Fruit fly (Drosophila melanogaster) whole organism, prepupa: Measurements from ENCODE around the gene ex.

Experiments
- CG10631 ChIP-seq: fragments of 200-800 bp; sonication (Bioruptor generic); optimal IDR thresholded peaks from 2 replicates; lab custom pipeline; 2016; ENCODE audit warnings: missing biosample characterization, missing genetic modification characterization
- CG11762 ChIP-seq: fragments of 200-800 bp; sonication (Bioruptor generic); optimal IDR thresholded peaks from 3 replicates; lab custom pipeline; 2016; ENCODE audit warnings: missing biosample characterization, missing genetic modification characterization; ENCODE audit not compliant: insufficient read depth
- CG15336 ChIP-seq: fragments of 200-800 bp; sonication (Bioruptor generic); IDR thresholded peaks from 2 replicates; pipeline ENCODE4 v1.3.6; 2022; ENCODE audit warnings: missing biosample characterization, missing genetic modification characterization
- CG16779 ChIP-seq: fragments of 200-800 bp; sonication (Bioruptor generic); optimal IDR thresholded peaks from 3 replicates; lab custom pipeline; 2017; ENCODE audit warnings: missing biosample characterization, mild to moderate bottlenecking, missing genetic modification characterization
- CG3032 ChIP-seq: fragments of 200-800 bp; optimal IDR thresholded peaks from 2 replicates; lab custom pipeline; 2019; ENCODE audit warnings: missing biosample characterization, mild to moderate bottlenecking, missing genetic modification characterization, moderate library complexity
- CG31627 ChIP-seq: fragments of 200-800 bp; sonication (Bioruptor generic); optimal IDR thresholded peaks from 3 replicates; lab custom pipeline; 2016; ENCODE audit warnings: missing biosample characterization, missing genetic modification characterization
- CG32006 ChIP-seq: fragments of 200-800 bp; sonication (Bioruptor generic); optimal IDR thresholded peaks from 3 replicates; lab custom pipeline; 2017; ENCODE audit warnings: missing biosample characterization, mild to moderate bottlenecking, missing genetic modification characterization
- CG4318 ChIP-seq: fragments of 200-800 bp; sonication (Bioruptor generic); optimal IDR thresholded peaks from 3 replicates; lab custom pipeline; 2017; ENCODE audit warnings: missing biosample characterization, mild to moderate bottlenecking, missing genetic modification characterization
- CG6163 ChIP-seq: fragments of 200-800 bp; sonication (Bioruptor generic); IDR thresholded peaks from 3 replicates; pipeline ENCODE4 v1.3.6; 2022; ENCODE audit warnings: missing biosample characterization, missing genetic modification characterization
- CG6808 ChIP-seq: fragments of 200-800 bp; sonication (Bioruptor generic); optimal IDR thresholded peaks from 3 replicates; lab custom pipeline; 2017; ENCODE audit warnings: missing biosample characterization, missing genetic modification characterization, mild to moderate bottlenecking, moderate library complexity, missing genetic modification reagents
- CG6854 ChIP-seq: fragments of 200-800 bp; sonication (Bioruptor generic); optimal IDR thresholded peaks from 2 replicates; lab custom pipeline; 2017; ENCODE audit warnings: missing biosample characterization, mild to moderate bottlenecking, missing genetic modification characterization
- CG7368 ChIP-seq: fragments of 200-800 bp; sonication (Bioruptor generic); optimal IDR thresholded peaks from 3 replicates; lab custom pipeline; 2016; ENCODE audit warnings: missing biosample characterization, missing genetic modification characterization
- CG8119 ChIP-seq: fragments of 200-800 bp; sonication (Bioruptor generic); IDR thresholded peaks from 3 replicates; pipeline ENCODE4 v1.3.6; 2022; ENCODE audit warnings: missing biosample characterization, missing genetic modification characterization
- CG9139 ChIP-seq: fragments of 200-800 bp; sonication (Bioruptor generic); optimal IDR thresholded peaks from 3 replicates; lab custom pipeline; 2017; ENCODE audit warnings: missing biosample characterization, mild to moderate bottlenecking, missing genetic modification characterization
- Eip75B ChIP-seq: fragments of 200-800 bp; sonication (Bioruptor generic); optimal IDR thresholded peaks from 3 replicates; lab custom pipeline; 2016; ENCODE audit warnings: missing biosample characterization, missing genetic modification characterization
- Eip78C ChIP-seq: fragments of 200-800 bp; sonication (Bioruptor generic); peaks from one replicate; lab custom pipeline; 2016; ENCODE audit warnings: missing biosample characterization, missing genetic modification characterization
- Eip93F ChIP-seq: fragments of 200-800 bp; sonication (Bioruptor generic); optimal IDR thresholded peaks from 2 replicates; lab custom pipeline; 2016; ENCODE audit warnings: missing biosample characterization, mild to moderate bottlenecking, missing genetic modification characterization
- Ets21C ChIP-seq: fragments of 200-800 bp; sonication (Bioruptor generic); optimal IDR thresholded peaks from 3 replicates; lab custom pipeline; 2016; ENCODE audit warnings: missing biosample characterization, missing genetic modification characterization
- Ets96B ChIP-seq: fragments of 200-800 bp; optimal IDR thresholded peaks from 2 replicates; lab custom pipeline; 2019; ENCODE audit warnings: missing biosample characterization, mild to moderate bottlenecking, missing genetic modification characterization, moderate library complexity
- Hr4 ChIP-seq: fragments of 200-800 bp; sonication (Bioruptor generic); optimal IDR thresholded peaks from 3 replicates; lab custom pipeline; 2016; ENCODE audit warnings: missing biosample characterization, missing genetic modification characterization
- Lpt ChIP-seq: fragments of 200-800 bp; sonication (Bioruptor generic); optimal IDR thresholded peaks from 3 replicates; lab custom pipeline; 2016; ENCODE audit warnings: missing biosample characterization, missing genetic modification characterization
- Met ChIP-seq: fragments of 200-800 bp; sonication (Bioruptor generic); optimal IDR thresholded peaks from 3 replicates; lab custom pipeline; 2016; ENCODE audit warnings: missing biosample characterization, missing genetic modification characterization
- OdsH ChIP-seq: fragments of 200-800 bp; sonication (Bioruptor generic); optimal IDR thresholded peaks from 3 replicates; lab custom pipeline; 2016; ENCODE audit warnings: missing biosample characterization, missing genetic modification characterization
- Smox ChIP-seq: fragments of 200-800 bp; sonication (Bioruptor generic); optimal IDR thresholded peaks from 3 replicates; lab custom pipeline; 2016; ENCODE audit warnings: missing biosample characterization, missing genetic modification characterization
- Sox102F ChIP-seq: fragments of 200-800 bp; sonication (Bioruptor generic); optimal IDR thresholded peaks from 2 replicates; lab custom pipeline; 2016; ENCODE audit warnings: missing biosample characterization, mild to moderate bottlenecking, missing genetic modification characterization
- Sox14 ChIP-seq: fragments of 200-800 bp; sonication (Bioruptor generic); optimal IDR thresholded peaks from 3 replicates; lab custom pipeline; 2016; ENCODE audit warnings: missing biosample characterization, missing genetic modification characterization
- Sox15 ChIP-seq: fragments of 200-800 bp; sonication (Bioruptor generic); optimal IDR thresholded peaks from 3 replicates; lab custom pipeline; 2016; ENCODE audit warnings: missing biosample characterization, missing genetic modification characterization
- acj6 ChIP-seq: fragments of 200-800 bp; sonication (Bioruptor generic); optimal IDR thresholded peaks from 3 replicates; lab custom pipeline; 2016; ENCODE audit warnings: missing biosample characterization, missing genetic modification characterization
- dsx ChIP-seq: fragments of 200-800 bp; optimal IDR thresholded peaks from 3 replicates; lab custom pipeline; 2019; ENCODE audit warnings: missing biosample characterization, mild to moderate bottlenecking, missing genetic modification characterization, moderate library complexity; ENCODE audit not compliant: poor library complexity, severe bottlenecking
- eg ChIP-seq: fragments of 200-800 bp; sonication (Bioruptor generic); IDR thresholded peaks from 3 replicates; pipeline ENCODE4 v1.3.6; 2022; ENCODE audit warnings: missing biosample characterization, missing genetic modification characterization
- esn ChIP-seq: fragments of 200-800 bp; sonication (Bioruptor generic); optimal IDR thresholded peaks from 2 replicates; lab custom pipeline; 2016; ENCODE audit warnings: missing biosample characterization, mild to moderate bottlenecking, missing genetic modification characterization, moderate library complexity
- fkh ChIP-seq: fragments of 200-800 bp; sonication (Bioruptor generic); optimal IDR thresholded peaks from 3 replicates; lab custom pipeline; 2017; ENCODE audit warnings: missing biosample characterization, mild to moderate bottlenecking, missing genetic modification characterization, moderate library complexity
- lz ChIP-seq: fragments of 200-800 bp; sonication (Bioruptor generic); optimal IDR thresholded peaks from 3 replicates; lab custom pipeline; 2016; ENCODE audit warnings: missing biosample characterization, missing genetic modification characterization
- ss ChIP-seq, 2 experiments: fragments of 200-800 bp; sonication (Bioruptor generic); optimal IDR thresholded peaks; 2 replicates in 1 of 2; 3 replicates in 1 of 2; lab custom pipeline; 2017 to 2018; ENCODE audit warnings: mild to moderate bottlenecking in 2 of 2, missing biosample characterization in 2 of 2, missing genetic modification characterization in 2 of 2, moderate library complexity in 1 of 2
- svp ChIP-seq: fragments of 200-800 bp; sonication (Bioruptor generic); peaks from one replicate; lab custom pipeline; 2016; ENCODE audit warnings: missing biosample characterization, missing genetic modification characterization
- vri ChIP-seq: fragments of 200-800 bp; sonication (Bioruptor generic); optimal IDR thresholded peaks from 3 replicates; lab custom pipeline; 2016; ENCODE audit warnings: missing biosample characterization, mild to moderate bottlenecking, missing genetic modification characterization

ex gene

DNA sequence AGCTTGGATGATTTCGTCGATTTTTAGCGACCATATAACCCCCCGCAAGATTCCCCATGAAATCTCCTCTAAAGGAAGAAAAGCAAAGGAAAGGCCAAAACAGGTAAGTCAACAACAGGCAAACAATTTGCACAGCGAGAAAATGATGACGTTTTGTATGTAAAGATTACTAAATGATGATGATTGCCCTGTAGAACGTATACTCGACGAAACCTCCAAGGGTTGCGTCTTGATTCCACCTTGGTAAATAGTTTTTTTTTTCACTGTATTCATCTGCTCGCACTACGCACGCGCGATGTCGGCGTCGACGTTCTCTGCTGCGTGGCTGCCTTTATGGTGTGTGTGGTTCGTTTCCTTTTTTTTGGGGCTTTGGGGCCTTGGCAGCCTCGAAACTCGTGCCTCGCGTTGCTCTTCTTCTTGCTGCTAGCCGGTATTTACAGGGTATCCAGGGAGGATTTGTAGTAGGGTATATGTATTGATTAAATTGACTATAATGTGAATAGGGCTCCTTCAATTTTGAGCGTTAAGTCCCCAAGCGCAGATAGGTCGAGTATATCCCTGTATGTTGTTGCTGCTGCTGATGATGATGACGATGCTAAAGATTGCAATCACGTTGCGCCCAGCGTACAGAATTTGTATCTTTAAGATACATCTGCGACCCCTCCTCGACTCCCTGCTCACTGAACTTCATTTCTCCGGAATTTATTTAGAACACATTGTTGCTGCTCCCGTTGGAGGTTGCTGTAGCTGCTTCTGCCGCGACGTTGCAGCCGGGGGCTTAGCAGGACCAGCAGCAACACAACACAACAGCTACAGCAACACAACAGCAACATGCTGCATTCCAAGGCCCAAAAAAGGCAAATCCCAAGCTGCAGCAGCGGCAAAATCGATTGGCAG lies 3.4 kb upstream of the ex start (continued):
- TF ChIP-seq Eip75B (GFP tag; lab: Kevin White, UChicago) (peak; percentile 96), acj6 (peak; percentile 93), Sox15 (GFP tag; lab: Kevin White, UChicago) (peak; percentile 77), lz (GFP tag; lab: Kevin White, UChicago) (peak; percentile 94), CG7368 (GFP tag; lab: Kevin White, UChicago) (peak; percentile 93), CG6808 (GFP tag; lab: Kevin White, UChicago) (peak; percentile 94), Hr4 (GFP tag; lab: Kevin White, UChicago) (peak; percentile 97), ss (GFP tag; optimal IDR thresholded peaks at IDR 0.05; lab: Kevin White, UChicago) (peak; percentile 93 to 97), Ets21C (GFP tag; lab: Kevin White, UChicago) (peak; percentile 92), svp (GFP tag; lab: Kevin White, UChicago) (peak; percentile 97), CG3032 (tag; lab: Kevin White, UChicago) (peak; percentile 85), eg (GFP tag; lab: Robert Waterston, UW) (peak; percentile 96), CG4318 (GFP tag; lab: Kevin White, UChicago) (peak; percentile 91), CG9139 (peak; percentile 87), Lpt (GFP tag; lab: Kevin White, UChicago) (peak; percentile 92), Sox102F (GFP tag; lab: Kevin White, UChicago) (peak; percentile 95), Smox (GFP tag; lab: Kevin White, UChicago) (peak; percentile 95), CG16779 (tag; lab: Kevin White, UChicago) (peak; percentile 82), CG11762 (GFP tag; lab: Kevin White, UChicago) (peak; percentile 91), CG6854 (GFP tag; lab: Kevin White, UChicago) (peak; percentile 91), fkh (no peak), Sox14 (peak; percentile 95), OdsH (GFP tag; lab: Kevin White, UChicago) (peak; percentile 96), Met (peak; percentile 95), CG31627 (GFP tag; lab: Kevin White, UChicago) (peak; percentile 93), dsx (peak; percentile 96)

DNA sequence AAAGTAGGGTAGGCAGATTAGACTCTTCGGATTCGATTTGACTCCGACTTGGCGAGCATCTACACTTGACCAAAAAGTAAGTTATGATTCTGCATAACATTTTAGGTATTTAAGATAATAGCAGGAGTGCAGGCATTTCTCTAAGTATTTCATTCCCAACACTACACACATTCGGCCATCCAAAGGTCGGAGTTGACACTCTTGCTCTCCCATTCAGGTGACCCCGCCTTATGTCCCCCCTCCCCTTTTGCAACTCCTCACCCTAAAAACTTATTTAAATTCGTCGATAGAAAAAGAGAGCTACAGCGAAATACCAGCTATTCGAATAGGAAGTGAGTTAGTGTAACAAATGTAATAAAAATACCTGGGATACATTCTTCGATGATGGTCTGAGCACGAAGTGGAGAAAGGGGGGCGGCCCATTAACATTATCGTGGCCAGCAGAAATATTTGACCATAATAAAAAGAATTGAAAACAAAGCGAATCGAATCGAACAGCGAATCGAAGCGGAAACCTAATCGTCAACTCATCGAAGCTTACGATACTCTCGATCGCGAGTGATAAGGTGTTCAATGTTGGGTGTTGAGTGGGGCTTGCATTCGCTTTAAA lies 2.5 kb upstream of the ex start:
- TF ChIP-seq Ets96B (tag; lab: Kevin White, UChicago) (no peak), CG6163 (GFP tag; lab: Robert Waterston, UW) (no peak), CG16779 (tag; lab: Kevin White, UChicago) (no peak), CG32006 (GFP tag; lab: Kevin White, UChicago) (peak; percentile 45), CG8119 (GFP tag; lab: Robert Waterston, UW) (0 out of 3 replicates have a peak, but pooled peaks have one; percentile 16), CG4318 (GFP tag; lab: Kevin White, UChicago) (peak; percentile 3), vri (GFP tag; lab: Kevin White, UChicago) (no peak), fkh (no peak), Eip78C (GFP tag; lab: Kevin White, UChicago) (peak; percentile 75), Met (no peak), CG10631 (GFP tag; lab: Kevin White, UChicago) (no peak), Sox102F (GFP tag; lab: Kevin White, UChicago) (no peak), Hr4 (GFP tag; lab: Kevin White, UChicago) (peak; percentile 12), CG15336 (GFP tag; lab: Robert Waterston, UW) (no peak), dsx (no peak), esn (GFP tag; lab: Kevin White, UChicago) (no peak), svp (GFP tag; lab: Kevin White, UChicago) (peak; percentile 25), Eip93F (no peak)
